Fruit fly (Drosophila melanogaster) whole organism, wandering third instar larva: ENCODE measurements around the gene CG13284.

ENCODE experiments used
- CG32264 ChIP-seq: fragments of 200-800 bp; sonication (Bioruptor generic); optimal IDR thresholded peaks from 2 replicates; lab custom pipeline; 2016; ENCODE audit warnings: missing biosample characterization, missing genetic modification characterization
- Myc ChIP-seq: fragments of >200 bp; optimal IDR thresholded peaks from 2 replicates; lab custom pipeline; 2017
- N ChIP-seq: fragments of >200 bp; optimal IDR thresholded peaks from 2 replicates; lab custom pipeline; 2018; ENCODE audit warnings: missing biosample characterization, missing external identifiers, missing genetic modification characterization
- OdsH ChIP-seq: fragments of 200-800 bp; sonication (Bioruptor generic); optimal IDR thresholded peaks from 2 replicates; lab custom pipeline; 2016; ENCODE audit warnings: missing biosample characterization, mild to moderate bottlenecking, missing genetic modification characterization
- br ChIP-seq: fragments of 200-800 bp; sonication (Bioruptor generic); optimal IDR thresholded peaks from 2 replicates; lab custom pipeline; 2016; ENCODE audit warnings: missing biosample characterization, missing genetic modification characterization
- ey ChIP-seq: fragments of 200-800 bp; sonication (Bioruptor generic); optimal IDR thresholded peaks from 2 replicates; lab custom pipeline; 2016; ENCODE audit warnings: missing biosample characterization, missing genetic modification characterization
- jim ChIP-seq: fragments of 175-275, 200-325 bp; sonication (Bioruptor generic); optimal IDR thresholded peaks from 2 replicates; lab custom pipeline; 2016; ENCODE audit warnings: missing biosample characterization, mild to moderate bottlenecking, missing genetic modification characterization
- pan ChIP-seq: fragments of >200 bp; optimal IDR thresholded peaks from 2 replicates; lab custom pipeline; 2017
- psq ChIP-seq: fragments of 200-800 bp; sonication (Bioruptor generic); optimal IDR thresholded peaks from 3 replicates; lab custom pipeline; 2017; ENCODE audit warnings: missing biosample characterization, mild to moderate bottlenecking, missing genetic modification characterization, moderate library complexity

- TF ChIP-seq N (GFP tag; lab: Kevin White, UChicago): no peak
- TF ChIP-seq pan (lab: Kevin White, UChicago): no peak
- TF ChIP-seq OdsH (GFP tag; lab: Kevin White, UChicago): no peak
- no peak for TF ChIP-seq ey (GFP tag; lab: Kevin White, UChicago)
- no peak for TF ChIP-seq jim (GFP tag; lab: Kevin White, UChicago)
- TF ChIP-seq psq: no peak
- no peak for TF ChIP-seq Myc
- no peak for TF ChIP-seq CG32264
- TF ChIP-seq br (GFP tag; lab: Kevin White, UChicago): no peak
Measured at dm6 chr2L:16857665-16858064, 9.1 kb upstream of the CG13284 start.
